Fruit fly (Drosophila melanogaster) whole organism, adult: ENCODE data around the gene Psf1.

Source experiments
- CG11617 ChIP-seq: fragments of 200-800 bp; sonication (Bioruptor generic); optimal IDR thresholded peaks from 2 replicates; lab custom pipeline; 2017; ENCODE audit warnings: mild to moderate bottlenecking, missing biosample characterization, missing genetic modification reagents, missing genetic modification characterization
- CG12768 ChIP-seq: fragments of 200-800 bp; sonication (Bioruptor generic); optimal IDR thresholded peaks from 2 replicates; lab custom pipeline; 2017; ENCODE audit warnings: missing biosample characterization, missing genetic modification characterization, mild to moderate bottlenecking, moderate library complexity, missing genetic modification reagents
- CG14711 ChIP-seq: fragments of 200-800 bp; sonication (Bioruptor generic); optimal IDR thresholded peaks from 2 replicates; lab custom pipeline; 2018; ENCODE audit warnings: missing biosample characterization, mild to moderate bottlenecking, missing genetic modification characterization, moderate library complexity
- CG1620 ChIP-seq: fragments of 200-800 bp; sonication (Bioruptor generic); optimal IDR thresholded peaks from 2 replicates; lab custom pipeline; 2016; ENCODE audit warnings: missing biosample characterization, missing genetic modification characterization
- CG33017 ChIP-seq: fragments of 200-800 bp; sonication (Bioruptor generic); optimal IDR thresholded peaks from 2 replicates; lab custom pipeline; 2018; ENCODE audit warnings: missing biosample characterization, mild to moderate bottlenecking, missing genetic modification characterization, moderate library complexity
- CG5204 ChIP-seq: fragments of 200-800 bp; sonication (Bioruptor generic); optimal IDR thresholded peaks from 2 replicates; lab custom pipeline; 2016; ENCODE audit warnings: missing biosample characterization, missing genetic modification characterization
- CG7045 ChIP-seq: fragments of 200-800 bp; sonication (Bioruptor generic); optimal IDR thresholded peaks from 2 replicates; lab custom pipeline; 2017; ENCODE audit warnings: missing biosample characterization, mild to moderate bottlenecking, missing genetic modification characterization
- CG7101 ChIP-seq: fragments of 200-800 bp; sonication (Bioruptor generic); optimal IDR thresholded peaks from 2 replicates; lab custom pipeline; 2018; ENCODE audit warnings: missing biosample characterization, mild to moderate bottlenecking, missing genetic modification characterization, moderate library complexity
- Clk ChIP-seq: fragments of 200-800 bp; sonication (Bioruptor generic); optimal IDR thresholded peaks from 2 replicates; lab custom pipeline; 2017; ENCODE audit warnings: missing biosample characterization, missing genetic modification characterization
- Crg-1 ChIP-seq: fragments of 200-800 bp; sonication (Bioruptor generic); optimal IDR thresholded peaks from 2 replicates; lab custom pipeline; 2016; ENCODE audit warnings: missing biosample characterization, missing genetic modification characterization
- Hr96 ChIP-seq: fragments of 200-800 bp; sonication (Bioruptor generic); optimal IDR thresholded peaks from 2 replicates; lab custom pipeline; 2016; ENCODE audit warnings: missing biosample characterization, missing genetic modification characterization
- Mnt ChIP-seq: fragments of 200-800 bp; sonication (Bioruptor generic); optimal IDR thresholded peaks from 2 replicates; lab custom pipeline; 2016; ENCODE audit warnings: missing biosample characterization, mild to moderate bottlenecking, missing genetic modification characterization
- bab1 ChIP-seq: fragments of 200-800 bp; sonication (Bioruptor generic); optimal IDR thresholded peaks from 3 replicates; lab custom pipeline; 2019; ENCODE audit warnings: missing biosample characterization, mild to moderate bottlenecking, missing genetic modification characterization, moderate library complexity
- cic ChIP-seq: fragments of 200-800 bp; sonication (Bioruptor generic); optimal IDR thresholded peaks from 2 replicates; lab custom pipeline; 2017; ENCODE audit warnings: missing biosample characterization, mild to moderate bottlenecking, missing genetic modification characterization, moderate library complexity
- cnc ChIP-seq, 2 experiments: fragments of >200 bp; optimal IDR thresholded peaks; 2 replicates each; lab custom pipeline; 2017
- kay ChIP-seq: fragments of 200-800 bp; sonication (Bioruptor generic); peaks from one replicate; lab custom pipeline; 2016; ENCODE audit warnings: missing biosample characterization, missing genetic modification characterization, borderline replicate concordance
- ovo ChIP-seq: fragments of 200-800 bp; sonication (Bioruptor generic); optimal IDR thresholded peaks from 2 replicates; lab custom pipeline; 2016; ENCODE audit warnings: missing biosample characterization, missing genetic modification characterization
- pad ChIP-seq: fragments of 200-800 bp; sonication (Bioruptor generic); optimal IDR thresholded peaks from 3 replicates; lab custom pipeline; 2017; ENCODE audit warnings: missing biosample characterization, missing genetic modification characterization, mild to moderate bottlenecking, moderate library complexity, missing genetic modification reagents
- tj ChIP-seq: fragments of 200-800 bp; sonication (Bioruptor generic); optimal IDR thresholded peaks from 3 replicates; lab custom pipeline; 2017; ENCODE audit warnings: missing biosample characterization, mild to moderate bottlenecking, missing genetic modification characterization, moderate library complexity
- toe ChIP-seq: fragments of 200-800 bp; sonication (Bioruptor generic); optimal IDR thresholded peaks from 2 replicates; lab custom pipeline; 2016; ENCODE audit warnings: missing biosample characterization, missing genetic modification characterization

Gene Psf1

DNA sequence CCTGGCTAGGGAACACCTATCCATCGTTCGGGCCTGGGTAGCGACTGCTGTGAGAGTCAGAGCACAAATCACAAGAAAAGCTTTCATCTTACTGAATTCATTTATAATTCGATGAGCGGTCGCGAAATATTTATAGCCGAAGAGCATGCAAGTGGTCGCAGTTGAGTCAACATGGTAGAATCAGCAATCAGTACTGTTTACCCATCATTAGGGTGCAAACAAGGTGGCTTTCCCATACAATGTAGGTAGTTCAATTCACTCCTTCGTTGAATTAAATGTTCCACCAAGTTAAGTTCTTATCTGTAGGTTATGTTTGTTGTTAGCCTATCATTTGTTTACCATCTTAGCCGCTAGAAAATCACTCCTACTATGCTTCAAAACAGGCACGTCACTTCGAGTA lies 28.9 kb downstream of the Psf1 start, which contains the start of gene LysP:
Gene LysP, minus strand, starts transcription at position 101 of the 400 bp plus-strand sequence.
- TF ChIP-seq cnc (optimal IDR thresholded peaks at IDR 0.05; lab: Kevin White, UChicago) (no peak), CG1620 (GFP tag; lab: Kevin White, UChicago) (no peak), ovo (GFP tag; lab: Kevin White, UChicago) (no peak), CG33017 (tag; lab: Kevin White, UChicago) (no peak)

DNA sequence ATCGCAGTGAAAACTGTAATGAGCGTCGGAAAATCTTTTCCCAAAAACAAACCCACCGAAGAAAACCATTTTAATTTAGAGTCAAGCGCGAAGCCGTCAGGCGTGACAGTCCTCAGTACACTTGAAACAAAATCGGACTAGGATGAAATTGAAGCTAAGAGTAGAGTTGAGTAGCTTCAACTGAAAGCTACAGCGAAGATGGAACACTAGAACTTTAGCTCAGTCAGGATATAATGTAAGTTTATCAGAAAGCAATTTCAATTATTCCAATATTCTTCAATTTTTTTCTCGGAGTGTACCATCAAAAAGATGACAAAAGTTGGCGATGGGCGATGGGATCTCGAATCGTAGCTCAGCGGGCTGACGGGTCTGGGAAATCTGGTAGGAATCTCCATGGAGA lies 31.0 kb downstream of the Psf1 start:
- TF ChIP-seq CG5204 (GFP tag; lab: Kevin White, UChicago) (no peak), Hr96 (GFP tag; lab: Kevin White, UChicago) (no peak), pad (GFP tag; lab: Kevin White, UChicago) (no peak), CG7045 (GFP tag; lab: Kevin White, UChicago) (no peak), CG33017 (tag; lab: Kevin White, UChicago) (no peak), cic (GFP tag; lab: Kevin White, UChicago) (no peak), toe (no peak), tj (no peak), CG11617 (no peak), CG14711 (tag; lab: Kevin White, UChicago) (no peak), Crg-1 (no peak), Clk (GFP tag; lab: Kevin White, UChicago) (no peak), CG1620 (GFP tag; lab: Kevin White, UChicago) (no peak), bab1 (GFP tag; lab: Kevin White, UChicago) (no peak), kay (GFP tag; lab: Kevin White, UChicago) (no peak), cnc (optimal IDR thresholded peaks at IDR 0.05; lab: Kevin White, UChicago) (no peak), CG12768 (GFP tag; lab: Kevin White, UChicago) (no peak)

DNA sequence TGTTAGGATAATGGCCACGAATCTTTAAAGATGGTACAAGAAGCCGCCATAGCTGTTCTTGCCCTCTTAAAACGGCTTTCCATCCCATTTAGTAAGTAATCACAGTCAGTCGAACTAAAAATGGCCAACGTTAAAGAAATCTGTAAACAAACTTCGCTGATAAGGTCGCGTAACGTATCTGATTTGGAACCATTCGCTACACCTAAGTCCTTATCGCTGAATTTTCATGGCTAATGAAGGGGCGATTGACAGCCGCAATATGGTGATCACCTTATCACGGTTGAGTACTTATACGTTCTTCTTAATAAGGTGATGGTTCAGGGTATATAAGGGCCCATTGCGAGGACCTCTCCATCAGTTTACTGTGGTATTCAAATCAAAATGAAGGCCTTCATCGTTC lies 34.9 kb downstream of the Psf1 start, which contains the start of gene LysE:
Gene LysE, plus strand, starts transcription at position 257 of the 400 bp plus-strand sequence.
- no peak for TF ChIP-seq Crg-1
- TF ChIP-seq CG5204 (GFP tag; lab: Kevin White, UChicago), result no peak
- no peak for TF ChIP-seq cnc (optimal IDR thresholded peaks at IDR 0.05; lab: Kevin White, UChicago)
- no peak for TF ChIP-seq Hr96 (GFP tag; lab: Kevin White, UChicago)
- no peak for TF ChIP-seq cic (GFP tag; lab: Kevin White, UChicago)
- no peak for TF ChIP-seq tj
- no peak for TF ChIP-seq Clk (GFP tag; lab: Kevin White, UChicago)
- no peak for TF ChIP-seq CG7045 (GFP tag; lab: Kevin White, UChicago)
- TF ChIP-seq CG1620 (GFP tag; lab: Kevin White, UChicago), result no peak
- TF ChIP-seq CG12768 (GFP tag; lab: Kevin White, UChicago), result no peak
- no peak for TF ChIP-seq ovo (GFP tag; lab: Kevin White, UChicago)
- TF ChIP-seq CG14711 (tag; lab: Kevin White, UChicago), result no peak
- no peak for TF ChIP-seq CG11617
- TF ChIP-seq toe, result no peak
- no peak for TF ChIP-seq CG33017 (tag; lab: Kevin White, UChicago)
- no peak for TF ChIP-seq bab1 (GFP tag; lab: Kevin White, UChicago)
- TF ChIP-seq Mnt (GFP tag; lab: Kevin White, UChicago), result no peak

DNA sequence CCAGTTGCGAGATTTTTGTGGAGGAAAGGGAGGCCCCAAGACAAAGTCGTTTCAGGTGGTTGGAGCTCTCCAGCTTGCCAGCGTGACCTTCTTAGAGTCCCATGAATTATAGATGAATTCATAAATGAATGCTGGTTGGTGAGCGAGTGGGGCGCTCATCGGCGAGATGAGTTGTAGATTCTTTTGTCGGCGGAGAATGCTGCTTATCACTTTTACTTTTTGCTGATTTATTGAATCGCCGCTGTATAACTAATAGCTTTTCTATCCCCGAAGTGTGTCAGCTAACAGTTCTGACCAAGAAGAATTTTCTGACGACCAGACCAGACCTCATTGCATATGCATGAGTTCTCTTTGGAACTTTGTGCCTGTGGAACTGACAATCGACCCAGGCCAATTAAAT lies 35.4 kb downstream of the Psf1 start:
- TF ChIP-seq CG7045 (GFP tag; lab: Kevin White, UChicago), result no peak
- TF ChIP-seq tj, result no peak
- no peak for TF ChIP-seq ovo (GFP tag; lab: Kevin White, UChicago)
- TF ChIP-seq CG12768 (GFP tag; lab: Kevin White, UChicago), result no peak
- TF ChIP-seq bab1 (GFP tag; lab: Kevin White, UChicago), result no peak
- TF ChIP-seq kay (GFP tag; lab: Kevin White, UChicago), result no peak
- TF ChIP-seq CG7101 (tag; lab: Kevin White, UChicago), result no peak

- TF ChIP-seq Mnt (GFP tag; lab: Kevin White, UChicago), result no peak
- no peak for TF ChIP-seq CG12768 (GFP tag; lab: Kevin White, UChicago)
- no peak for TF ChIP-seq cic (GFP tag; lab: Kevin White, UChicago)
- TF ChIP-seq pad (GFP tag; lab: Kevin White, UChicago), result no peak
- TF ChIP-seq CG11617, result no peak
- no peak for TF ChIP-seq kay (GFP tag; lab: Kevin White, UChicago)
- no peak for TF ChIP-seq CG14711 (tag; lab: Kevin White, UChicago)
- no peak for TF ChIP-seq Hr96 (GFP tag; lab: Kevin White, UChicago)
- no peak for TF ChIP-seq CG33017 (tag; lab: Kevin White, UChicago)
- no peak for TF ChIP-seq CG7045 (GFP tag; lab: Kevin White, UChicago)
- TF ChIP-seq CG7101 (tag; lab: Kevin White, UChicago), result no peak
- no peak for TF ChIP-seq bab1 (GFP tag; lab: Kevin White, UChicago)
- TF ChIP-seq CG1620 (GFP tag; lab: Kevin White, UChicago), result no peak
- TF ChIP-seq ovo (GFP tag; lab: Kevin White, UChicago), result no peak
- TF ChIP-seq tj, result no peak
- TF ChIP-seq toe, result no peak
- TF ChIP-seq Crg-1, result no peak
- TF ChIP-seq CG5204 (GFP tag; lab: Kevin White, UChicago), result no peak
Observed at dm6 chr3L:1211096-1211495, 36.4 kb downstream of the Psf1 start, which contains the start of gene LysD. Gene LysD (minus strand): TSS chr3L:1211196.

DNA sequence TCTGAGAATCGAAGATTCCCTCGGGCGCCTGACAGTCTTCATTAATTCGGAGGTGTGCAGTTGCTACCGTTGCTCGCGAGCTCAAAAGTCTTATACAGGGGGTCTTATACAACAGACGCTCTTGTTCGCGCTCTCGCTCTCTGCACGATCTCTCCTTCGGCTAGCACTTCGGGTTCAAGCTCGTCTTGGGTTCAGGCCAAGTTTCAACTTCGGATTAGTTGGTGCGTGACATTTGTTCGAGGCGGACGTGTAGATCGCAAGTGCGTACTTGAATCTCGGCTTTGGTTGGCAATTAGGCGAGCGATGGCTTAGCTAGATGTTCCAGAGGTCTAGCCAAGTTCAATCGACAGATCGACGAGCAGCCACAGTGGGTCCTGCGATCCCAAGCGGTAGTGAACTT lies 39.3 kb downstream of the Psf1 start:
- no peak for TF ChIP-seq Crg-1
